Worm (Caenorhabditis elegans) whole organism, mixed stage, embryonic: Measurements from ENCODE around the gene pgph-3.

Source experiments
- M03D4.4 ChIP-seq: sonication (generic microtip); optimal IDR thresholded peaks from 2 replicates; lab custom pipeline; 2017; ENCODE audit warnings: mild to moderate bottlenecking, missing genetic modification characterization, missing compliant biosample characterization
- bed-3 ChIP-seq: fragments of 200-800 bp; sonication (Bioruptor generic); optimal IDR thresholded peaks from 3 replicates; lab custom pipeline; 2018; ENCODE audit warnings: mild to moderate bottlenecking, missing genetic modification characterization, moderate library complexity, missing compliant biosample characterization
- blmp-1 ChIP-seq: fragments of 150-350 bp; optimal IDR thresholded peaks from 2 replicates; lab custom pipeline; 2014; ENCODE audit warnings: missing biosample characterization, missing genetic modification characterization
- ceh-43 ChIP-seq: fragments of 200-800 bp; sonication (Bioruptor generic); optimal IDR thresholded peaks from 2 replicates; lab custom pipeline; 2018; ENCODE audit warnings: mild to moderate bottlenecking, missing genetic modification characterization, moderate library complexity, missing compliant biosample characterization
- ceh-83 ChIP-seq: fragments of 200-800 bp; sonication (Bioruptor generic); optimal IDR thresholded peaks from 2 replicates; lab custom pipeline; 2018; ENCODE audit warnings: mild to moderate bottlenecking, missing genetic modification characterization, missing compliant biosample characterization
- ces-1 ChIP-seq: fragments of 150-350 bp; optimal IDR thresholded peaks from 2 replicates; lab custom pipeline; 2014; ENCODE audit warnings: missing biosample characterization, missing genetic modification reagents, missing genetic modification characterization
- cnd-1 ChIP-seq: fragments of 200-800 bp; sonication (Bioruptor generic); optimal IDR thresholded peaks from 2 replicates; lab custom pipeline; 2018; ENCODE audit warnings: mild to moderate bottlenecking, missing genetic modification characterization, missing compliant biosample characterization
- drap-1 ChIP-seq: fragments of 200-800 bp; sonication (Bioruptor generic); optimal IDR thresholded peaks from 3 replicates; lab custom pipeline; 2018; ENCODE audit warnings: mild to moderate bottlenecking, missing genetic modification characterization, missing compliant biosample characterization
- elt-1 ChIP-seq: sonication (generic microtip); optimal IDR thresholded peaks from 2 replicates; lab custom pipeline; 2017; ENCODE audit warnings: missing genetic modification characterization, mild to moderate bottlenecking, missing compliant biosample characterization, antibody characterized with exemption, moderate library complexity, borderline replicate concordance; ENCODE audit not compliant: insufficient read depth
- elt-3 ChIP-seq: fragments of 150-350 bp; optimal IDR thresholded peaks from 2 replicates; lab custom pipeline; 2014; ENCODE audit warnings: missing biosample characterization, missing genetic modification characterization
- ham-2 ChIP-seq: fragments of 200-800 bp; sonication (Bioruptor generic); optimal IDR thresholded peaks from 2 replicates; lab custom pipeline; 2018; ENCODE audit warnings: mild to moderate bottlenecking, missing genetic modification characterization, missing compliant biosample characterization
- hlh-1 ChIP-seq: fragments of 150-350 bp; optimal IDR thresholded peaks from 2 replicates; lab custom pipeline; 2014; ENCODE audit warnings: missing biosample characterization, missing genetic modification reagents, missing genetic modification characterization
- lin-13 ChIP-seq: fragments of 150-350 bp; optimal IDR thresholded peaks from 2 replicates; lab custom pipeline; 2014; ENCODE audit warnings: missing biosample characterization, missing genetic modification characterization
- lin-32 ChIP-seq: fragments of 200-800 bp; sonication (Bioruptor generic); optimal IDR thresholded peaks from 2 replicates; lab custom pipeline; 2018; ENCODE audit warnings: mild to moderate bottlenecking, missing genetic modification characterization, missing compliant biosample characterization
- lsy-2 ChIP-seq: fragments of 150-350 bp; optimal IDR thresholded peaks from 2 replicates; lab custom pipeline; 2014; ENCODE audit warnings: missing biosample characterization, missing genetic modification characterization
- mab-5 ChIP-seq: fragments of 150-350 bp; optimal IDR thresholded peaks from 2 replicates; lab custom pipeline; 2014; ENCODE audit warnings: missing biosample characterization, missing genetic modification characterization
- mep-1 ChIP-seq: fragments of 150-350 bp; optimal IDR thresholded peaks from 2 replicates; lab custom pipeline; 2017; ENCODE audit warnings: missing biosample characterization, missing genetic modification reagents, missing genetic modification characterization, inconsistent platforms
- mls-2 ChIP-seq: sonication (generic microtip); optimal IDR thresholded peaks from 2 replicates; lab custom pipeline; 2016; ENCODE audit warnings: mild to moderate bottlenecking, missing genetic modification characterization, moderate library complexity, missing compliant biosample characterization
- nhr-12 ChIP-seq: fragments of 150-350 bp; optimal IDR thresholded peaks from 2 replicates; lab custom pipeline; 2014; ENCODE audit warnings: missing biosample characterization, missing genetic modification characterization
- nhr-237 ChIP-seq: fragments of 150-350 bp; optimal IDR thresholded peaks from 2 replicates; lab custom pipeline; 2014; ENCODE audit warnings: missing biosample characterization, missing genetic modification characterization
- nhr-28 ChIP-seq: fragments of 150-350 bp; optimal IDR thresholded peaks from 2 replicates; lab custom pipeline; 2014; ENCODE audit warnings: missing biosample characterization, missing genetic modification characterization
- nhr-76 ChIP-seq: sonication (generic microtip); optimal IDR thresholded peaks from 2 replicates; lab custom pipeline; 2017; ENCODE audit warnings: missing biosample characterization, missing genetic modification characterization
- pha-4 ChIP-seq: fragments of 150-350 bp; optimal IDR thresholded peaks from 2 replicates; lab custom pipeline; 2018; ENCODE audit warnings: missing biosample characterization, missing genetic modification reagents, missing genetic modification characterization
- sem-2 ChIP-seq: fragments of 200-800 bp; sonication (Bioruptor generic); optimal IDR thresholded peaks from 2 replicates; lab custom pipeline; 2018; ENCODE audit warnings: mild to moderate bottlenecking, missing genetic modification characterization, missing compliant biosample characterization
- snpc-4 ChIP-seq: fragments of 150-350 bp; optimal IDR thresholded peaks from 2 replicates; lab custom pipeline; 2014; ENCODE audit warnings: missing biosample characterization, missing genetic modification characterization
- tbx-8 ChIP-seq: fragments of 200-800 bp; sonication (Bioruptor generic); optimal IDR thresholded peaks from 2 replicates; lab custom pipeline; 2018; ENCODE audit warnings: mild to moderate bottlenecking, missing genetic modification characterization, moderate library complexity, missing compliant biosample characterization
- unc-39 ChIP-seq: fragments of 150-350 bp; optimal IDR thresholded peaks from 2 replicates; lab custom pipeline; 2014; ENCODE audit warnings: missing biosample characterization, missing genetic modification characterization
- unc-62 ChIP-seq: fragments of 150-350 bp; optimal IDR thresholded peaks from 2 replicates; lab custom pipeline; 2014; ENCODE audit warnings: missing biosample characterization, missing genetic modification reagents, missing genetic modification characterization
- zip-8 ChIP-seq: fragments of 150-350 bp; optimal IDR thresholded peaks from 2 replicates; lab custom pipeline; 2014; ENCODE audit warnings: missing biosample characterization, missing genetic modification characterization

pgph-3 gene

DNA sequence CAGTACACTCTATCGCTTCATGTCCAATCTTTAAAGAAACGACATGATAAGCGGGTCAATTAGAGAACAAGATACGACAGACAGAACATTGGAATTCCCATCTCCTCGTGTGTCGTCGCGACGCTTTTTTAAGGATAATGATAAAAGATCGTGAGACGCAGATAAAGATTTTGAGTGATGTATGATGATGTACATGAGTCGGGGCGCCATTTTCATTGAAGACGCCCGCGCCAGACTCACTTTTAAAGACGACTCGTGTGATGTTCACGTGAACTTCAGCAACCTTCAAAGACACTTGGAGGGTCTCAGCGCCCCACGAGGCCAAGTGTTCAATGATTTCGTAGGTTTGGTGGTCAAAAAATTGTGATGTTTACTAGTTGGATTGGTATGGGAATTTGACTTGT is 4.6 kb upstream of the pgph-3 start:
- TF ChIP-seq mep-1 (tag; lab: Kevin White, UChicago) (no peak), ceh-83 (no peak)
- TF ChIP-seq, all 35 proteins: peak for 0

ce11 chrV:5765081-5765480 is 1.4 kb upstream of the pgph-3 start, which contains the start of gene pgph-2:
TSS of gene pgph-2 (plus strand) at chrV:5765127.
- no peak for TF ChIP-seq blmp-1 (tag; lab: Kevin White, UChicago)
- TF ChIP-seq mep-1 (tag; lab: Kevin White, UChicago) = no peak
- no peak for TF ChIP-seq nhr-76
- TF ChIP-seq elt-1 = no peak
- TF ChIP-seq ces-1 = no peak
- no peak for TF ChIP-seq nhr-28
- TF ChIP-seq lin-13 (tag; lab: Kevin White, UChicago) = no peak
- no peak for TF ChIP-seq elt-3 (tag; lab: Kevin White, UChicago)
- TF ChIP-seq cnd-1 (tag; lab: Kevin White, UChicago) = no peak
- no peak for TF ChIP-seq unc-39 (tag; lab: Kevin White, UChicago)
- TF ChIP-seq zip-8 (tag; lab: Kevin White, UChicago) = no peak
- no peak for TF ChIP-seq ceh-43 (GFP tag; lab: Kevin White, UChicago)
- no peak for TF ChIP-seq mls-2 (tag; lab: Kevin White, UChicago)
- TF ChIP-seq ham-2 = no peak
- no peak for TF ChIP-seq M03D4.4 (tag; lab: Kevin White, UChicago)
- TF ChIP-seq tbx-8 = no peak
- TF ChIP-seq unc-62 = no peak
- no peak for TF ChIP-seq hlh-1

- TF ChIP-seq mep-1 (tag; lab: Kevin White, UChicago) (no peak), lsy-2 (tag; lab: Kevin White, UChicago) (no peak), ham-2 (no peak), cnd-1 (tag; lab: Kevin White, UChicago) (no peak), snpc-4 (tag; lab: Kevin White, UChicago) (no peak), sem-2 (GFP tag; lab: Kevin White, UChicago) (no peak), lin-13 (tag; lab: Kevin White, UChicago) (no peak), nhr-28 (no peak), ces-1 (no peak), nhr-76 (no peak), ceh-43 (GFP tag; lab: Kevin White, UChicago) (no peak), hlh-1 (no peak)
- TF ChIP-seq, all 35 proteins: peak for 0
These were observed 3.5 kb downstream of the pgph-3 start, which contains the start of gene C53A3.1 for ce11 chrV:5760132-5760531. TSS of gene C53A3.1 (minus strand) at chrV:5760232.

DNA sequence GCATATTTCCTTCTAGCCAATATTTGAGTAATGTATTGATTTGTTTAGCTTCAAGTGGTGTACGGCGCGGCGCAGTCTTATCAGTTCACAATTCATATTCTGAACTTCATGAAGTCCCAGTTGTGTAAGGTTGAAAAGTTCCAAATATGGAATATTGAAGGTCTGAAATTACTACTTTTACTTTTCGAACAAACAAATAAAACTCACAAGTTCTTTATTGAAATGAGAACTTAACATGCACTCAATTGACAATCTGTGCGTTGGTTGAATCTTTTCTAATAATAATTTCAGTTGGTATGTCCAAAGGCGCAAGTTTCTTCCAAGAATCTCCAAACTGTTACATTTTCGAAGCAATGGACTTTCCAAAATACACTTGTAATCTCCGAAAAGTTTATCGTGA is 4.9 kb downstream of the pgph-3 start, which contains the start of gene C53A3.4:
TSS of gene C53A3.4 (minus strand) at position 101 of the 400 bp plus-strand sequence.
- no peak for TF ChIP-seq ceh-43 (GFP tag; lab: Kevin White, UChicago)
- TF ChIP-seq ham-2 = no peak
- no peak for TF ChIP-seq cnd-1 (tag; lab: Kevin White, UChicago)
- no peak for TF ChIP-seq elt-3 (tag; lab: Kevin White, UChicago)
- no peak for TF ChIP-seq mab-5 (tag; lab: Kevin White, UChicago)
- no peak for TF ChIP-seq blmp-1 (tag; lab: Kevin White, UChicago)
- no peak for TF ChIP-seq lin-32 (GFP tag; lab: Kevin White, UChicago)
- no peak for TF ChIP-seq drap-1 (GFP tag; lab: Kevin White, UChicago)
- no peak for TF ChIP-seq zip-8 (tag; lab: Kevin White, UChicago)
- TF ChIP-seq pha-4 (tag; lab: Kevin White, UChicago) = no peak
- no peak for TF ChIP-seq bed-3 (GFP tag; lab: Kevin White, UChicago)
- TF ChIP-seq lin-13 (tag; lab: Kevin White, UChicago) = no peak
- no peak for TF ChIP-seq hlh-1
- no peak for TF ChIP-seq nhr-237 (tag; lab: Kevin White, UChicago)

ce11 chrV:5756193-5756592 is 7.5 kb downstream of the pgph-3 start, which contains the start of gene C53A3.3:
TSS of gene C53A3.3 (plus strand) at chrV:5756493.
- TF ChIP-seq elt-1 = no peak
- no peak for TF ChIP-seq ces-1
- no peak for TF ChIP-seq lsy-2 (tag; lab: Kevin White, UChicago)
- TF ChIP-seq unc-62 = no peak
- no peak for TF ChIP-seq nhr-237 (tag; lab: Kevin White, UChicago)
- no peak for TF ChIP-seq drap-1 (GFP tag; lab: Kevin White, UChicago)
- no peak for TF ChIP-seq ceh-43 (GFP tag; lab: Kevin White, UChicago)
- TF ChIP-seq mep-1 (tag; lab: Kevin White, UChicago) = no peak
- no peak for TF ChIP-seq nhr-12 (tag; lab: Kevin White, UChicago)
- TF ChIP-seq zip-8 (tag; lab: Kevin White, UChicago) = no peak
- TF ChIP-seq mls-2 (tag; lab: Kevin White, UChicago) = no peak
- no peak for TF ChIP-seq lin-32 (GFP tag; lab: Kevin White, UChicago)
